Worm (Caenorhabditis elegans): ENCODE data around the gene sgcb-1.
"Not testable (repeated sequence)": the region's sequence is repeated elsewhere in the genome, so short reads cannot be mapped to it uniquely, and the experiment has no call there.

Gene sgcb-1

ce11 chrII:296911-297440, 29.1 kb upstream of the sgcb-1 start, which contains the start of the genes clec-117 and B0432.1:
clec-117 (minus strand) TSS chrII:297011.
B0432.1 (plus strand) TSS chrII:297390.
- TF ChIP-seq tab-1 (GFP tag; IDR thresholded peaks at IDR 0.05) (no peak), med-1 (GFP tag; optimal IDR thresholded peaks at IDR 0.05; ENCODE audit: insufficient read depth) (no peak), T22C8.4 (GFP tag; IDR thresholded peaks at IDR 0.05) (no peak), ztf-29 (GFP tag; IDR thresholded peaks at IDR 0.05) (no peak), ref-1 (GFP tag; conservative IDR thresholded peaks at IDR 0.05) (no peak), cog-1 (tag; optimal IDR thresholded peaks at IDR 0.05) (no peak)

ce11 chrII:299684-300083, 26.4 kb upstream of the sgcb-1 start, which contains the start of gene K01A2.6:
K01A2.6 (plus strand) TSS chrII:299984.
- TF ChIP-seq ztf-29 (GFP tag; IDR thresholded peaks at IDR 0.05) (no peak), flt-1 (GFP tag; IDR thresholded peaks at IDR 0.05) (no peak), ztf-23 (GFP tag; IDR thresholded peaks at IDR 0.05) (no peak), med-1 (GFP tag; optimal IDR thresholded peaks at IDR 0.05; ENCODE audit: insufficient read depth) (no peak), klf-2 (GFP tag; conservative IDR thresholded peaks at IDR 0.05) (no peak), T22C8.4 (GFP tag; IDR thresholded peaks at IDR 0.05) (no peak)

- no peak for TF ChIP-seq med-1 (GFP tag; optimal IDR thresholded peaks at IDR 0.05; ENCODE audit: insufficient read depth)
- TF ChIP-seq cog-1 (tag; optimal IDR thresholded peaks at IDR 0.05), result peak; percentile 22
Observed at ce11 chrII:300977-301772, 24.9 kb upstream of the sgcb-1 start, which contains the start of gene K01A2.5. K01A2.5 (plus strand) TSS chrII:301273.

DNA sequence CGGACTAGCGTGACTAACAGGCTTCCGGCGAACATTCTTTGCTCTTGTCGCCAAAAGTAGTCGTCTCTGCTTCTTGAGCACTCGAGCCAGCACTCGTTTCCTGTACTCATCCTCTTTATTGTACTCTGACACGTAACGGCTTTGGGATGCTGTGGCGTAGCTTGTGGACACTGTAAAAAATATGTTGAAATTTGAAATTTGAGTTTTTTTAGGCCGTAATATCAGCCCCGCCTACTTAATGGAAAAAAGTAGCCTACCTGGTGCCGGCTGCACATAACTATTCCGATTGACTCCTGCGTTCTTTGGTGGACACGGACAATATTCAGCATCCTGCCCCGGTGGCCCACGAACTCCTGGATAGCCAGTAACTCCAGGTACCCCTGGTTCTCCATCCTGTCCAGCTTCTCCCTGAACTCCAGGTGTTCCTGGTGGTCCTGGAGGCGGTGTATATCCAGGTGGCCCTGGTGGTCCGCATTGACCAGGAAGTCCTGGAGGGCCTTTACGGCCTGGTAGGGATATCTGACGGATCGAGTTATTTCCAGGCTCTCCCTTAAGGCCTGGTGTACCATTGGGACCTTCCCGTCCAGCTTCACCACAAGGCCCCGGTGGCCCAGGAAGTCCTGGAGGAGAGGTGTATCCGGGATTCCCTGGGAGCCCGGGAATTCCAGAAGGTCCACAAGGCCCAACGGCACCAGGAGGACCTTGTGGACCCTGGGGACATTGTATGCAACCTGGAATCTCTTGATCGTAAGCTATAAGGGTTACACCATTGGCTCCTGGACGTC, 22.0 kb upstream of the sgcb-1 start:
- no peak for TF ChIP-seq ztf-23 (GFP tag; IDR thresholded peaks at IDR 0.05)

- no peak for TF ChIP-seq ztf-29 (GFP tag; IDR thresholded peaks at IDR 0.05)
- TF ChIP-seq cog-1 (tag; optimal IDR thresholded peaks at IDR 0.05), result no peak
- TF ChIP-seq klf-2 (GFP tag; conservative IDR thresholded peaks at IDR 0.05), result no peak
- no peak for TF ChIP-seq med-1 (GFP tag; optimal IDR thresholded peaks at IDR 0.05; ENCODE audit: insufficient read depth)
- no peak for TF ChIP-seq flt-1 (GFP tag; IDR thresholded peaks at IDR 0.05)
- TF ChIP-seq ztf-23 (GFP tag; IDR thresholded peaks at IDR 0.05), result no peak
- TF ChIP-seq tab-1 (GFP tag; IDR thresholded peaks at IDR 0.05), result no peak
- TF ChIP-seq ref-1 (GFP tag; conservative IDR thresholded peaks at IDR 0.05), result no peak
- no peak for TF ChIP-seq T22C8.4 (GFP tag; IDR thresholded peaks at IDR 0.05)
Observed at ce11 chrII:305645-306044, 20.5 kb upstream of the sgcb-1 start, which contains the start of gene col-69. col-69 (minus strand) TSS chrII:305745.

DNA sequence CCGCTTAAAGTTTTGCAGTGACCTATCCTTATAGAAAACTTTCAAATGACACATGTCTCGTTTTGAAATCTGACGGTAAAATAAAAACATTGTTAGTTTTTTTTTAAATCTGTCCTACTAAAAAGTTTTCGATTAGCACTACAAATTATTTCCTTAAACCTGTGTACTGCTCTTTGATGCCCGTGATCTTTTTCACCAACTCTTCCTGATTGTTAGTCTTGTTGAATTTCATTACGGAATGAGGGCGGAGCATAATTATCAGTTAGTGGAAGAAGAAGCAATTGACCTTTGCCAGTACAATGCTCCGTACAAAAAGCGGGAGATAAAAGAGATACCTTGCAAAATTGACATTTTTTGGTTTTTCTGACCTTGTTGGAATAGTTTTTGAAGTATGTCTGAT, 18.9 kb upstream of the sgcb-1 start, which contains the start of gene K01A2.4:
Gene K01A2.4, plus strand, starts transcription at position 301 of the 400 bp plus-strand sequence.
- TF ChIP-seq med-1 (GFP tag; optimal IDR thresholded peaks at IDR 0.05; ENCODE audit: insufficient read depth) (no peak), T22C8.4 (GFP tag; IDR thresholded peaks at IDR 0.05) (no peak), ztf-23 (GFP tag; IDR thresholded peaks at IDR 0.05) (no peak), klf-2 (GFP tag; conservative IDR thresholded peaks at IDR 0.05) (no peak), flt-1 (GFP tag; IDR thresholded peaks at IDR 0.05) (no peak), cog-1 (tag; optimal IDR thresholded peaks at IDR 0.05) (no peak), ztf-29 (GFP tag; IDR thresholded peaks at IDR 0.05) (no peak), ref-1 (GFP tag; conservative IDR thresholded peaks at IDR 0.05) (no peak), tab-1 (GFP tag; IDR thresholded peaks at IDR 0.05) (no peak)

DNA sequence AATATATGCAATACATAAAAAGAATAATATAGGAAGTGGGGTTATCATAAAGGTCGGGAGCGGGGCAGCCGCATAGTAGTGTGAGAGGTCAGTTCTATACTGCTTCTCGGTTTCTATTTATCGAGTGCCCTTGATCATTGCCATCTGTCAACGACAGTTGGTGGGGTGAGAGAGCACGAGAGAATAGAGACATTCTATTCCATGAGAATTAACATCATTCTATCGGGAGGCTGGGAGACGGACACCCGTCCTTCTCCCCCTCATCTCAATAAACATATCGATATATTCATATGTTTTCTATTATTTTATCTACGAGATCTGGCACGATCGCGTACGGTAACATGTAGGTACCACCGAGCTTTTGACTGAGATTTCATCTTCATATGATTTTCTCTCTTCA, 14.0 kb upstream of the sgcb-1 start, which contains the start of gene mps-2:
Gene mps-2, minus strand, starts transcription at position 101 of the 400 bp plus-strand sequence.
- not testable (repeated sequence) for TF ChIP-seq ztf-23 (GFP tag; IDR thresholded peaks at IDR 0.05); T22C8.4 (GFP tag; IDR thresholded peaks at IDR 0.05); cog-1 (tag; optimal IDR thresholded peaks at IDR 0.05)

DNA sequence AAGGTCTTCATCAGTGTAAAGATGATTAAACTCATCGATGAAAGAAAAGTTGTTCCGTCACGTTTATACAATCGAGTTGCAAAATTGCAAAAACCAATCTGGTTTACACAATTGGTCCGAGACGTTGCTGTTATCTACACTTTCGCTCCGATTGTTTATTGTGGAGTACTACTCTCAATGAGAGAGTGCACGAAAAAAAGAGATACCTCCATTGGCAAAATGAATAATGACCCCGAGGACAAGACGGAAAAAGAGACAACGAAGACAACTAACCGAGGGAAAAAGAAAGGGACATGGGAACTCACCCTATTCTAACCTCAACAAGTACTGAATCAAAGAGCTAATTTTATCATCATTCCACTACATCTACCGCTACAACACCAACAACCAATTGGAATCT, 12.6 kb upstream of the sgcb-1 start:
- TF ChIP-seq flt-1 (GFP tag; IDR thresholded peaks at IDR 0.05) (no peak), klf-2 (GFP tag; conservative IDR thresholded peaks at IDR 0.05) (no peak), tab-1 (GFP tag; IDR thresholded peaks at IDR 0.05) (no peak), ztf-29 (GFP tag; IDR thresholded peaks at IDR 0.05) (no peak), med-1 (GFP tag; optimal IDR thresholded peaks at IDR 0.05; ENCODE audit: insufficient read depth) (no peak), ref-1 (GFP tag; conservative IDR thresholded peaks at IDR 0.05) (no peak), T22C8.4 (GFP tag; IDR thresholded peaks at IDR 0.05) (no peak), ztf-23 (GFP tag; IDR thresholded peaks at IDR 0.05) (no peak), cog-1 (tag; optimal IDR thresholded peaks at IDR 0.05) (no peak)

ce11 chrII:319459-319858, 6.6 kb upstream of the sgcb-1 start, which contains the start of gene far-7:
far-7 (plus strand) TSS chrII:319789.
- TF ChIP-seq ztf-23 (GFP tag; IDR thresholded peaks at IDR 0.05) (no peak), klf-2 (GFP tag; conservative IDR thresholded peaks at IDR 0.05) (no peak), med-1 (GFP tag; optimal IDR thresholded peaks at IDR 0.05; ENCODE audit: insufficient read depth) (no peak), T22C8.4 (GFP tag; IDR thresholded peaks at IDR 0.05) (no peak), ref-1 (GFP tag; conservative IDR thresholded peaks at IDR 0.05) (no peak), cog-1 (tag; optimal IDR thresholded peaks at IDR 0.05) (no peak), ztf-29 (GFP tag; IDR thresholded peaks at IDR 0.05) (no peak), tab-1 (GFP tag; IDR thresholded peaks at IDR 0.05) (no peak), flt-1 (GFP tag; IDR thresholded peaks at IDR 0.05) (no peak)
